Fruit fly (Drosophila melanogaster) whole organism, adult: ENCODE results near the gene CG42728.

Experiments
- CG12768 ChIP-seq: fragments of 200-800 bp; sonication (Bioruptor generic); optimal IDR thresholded peaks from 2 replicates; lab custom pipeline; 2017; ENCODE audit warnings: missing biosample characterization, missing genetic modification characterization, mild to moderate bottlenecking, moderate library complexity, missing genetic modification reagents
- CG14711 ChIP-seq: fragments of 200-800 bp; sonication (Bioruptor generic); optimal IDR thresholded peaks from 2 replicates; lab custom pipeline; 2018; ENCODE audit warnings: missing biosample characterization, mild to moderate bottlenecking, missing genetic modification characterization, moderate library complexity
- CG1620 ChIP-seq: fragments of 200-800 bp; sonication (Bioruptor generic); optimal IDR thresholded peaks from 2 replicates; lab custom pipeline; 2016; ENCODE audit warnings: missing biosample characterization, missing genetic modification characterization
- Mnt ChIP-seq: fragments of 200-800 bp; sonication (Bioruptor generic); optimal IDR thresholded peaks from 2 replicates; lab custom pipeline; 2016; ENCODE audit warnings: missing biosample characterization, mild to moderate bottlenecking, missing genetic modification characterization
- cic ChIP-seq: fragments of 200-800 bp; sonication (Bioruptor generic); optimal IDR thresholded peaks from 2 replicates; lab custom pipeline; 2017; ENCODE audit warnings: missing biosample characterization, mild to moderate bottlenecking, missing genetic modification characterization, moderate library complexity
- kay ChIP-seq: fragments of 200-800 bp; sonication (Bioruptor generic); peaks from one replicate; lab custom pipeline; 2016; ENCODE audit warnings: missing biosample characterization, missing genetic modification characterization, borderline replicate concordance
- ovo ChIP-seq: fragments of 200-800 bp; sonication (Bioruptor generic); optimal IDR thresholded peaks from 2 replicates; lab custom pipeline; 2016; ENCODE audit warnings: missing biosample characterization, missing genetic modification characterization

- TF ChIP-seq kay = peak; percentile 91
- no peak for TF ChIP-seq CG14711 (tag; lab: Kevin White, UChicago)
- TF ChIP-seq Mnt (GFP tag; lab: Kevin White, UChicago) = peak; percentile 82
- TF ChIP-seq CG12768 (GFP tag; lab: Kevin White, UChicago) = no peak
- no peak for TF ChIP-seq ovo
- peak; percentile 99 for TF ChIP-seq cic
- TF ChIP-seq CG1620 (GFP tag; lab: Kevin White, UChicago) = no peak
Measured at dm6 chr3L:15514814-15515495, 13.0 kb downstream of the CG42728 start.
